Fruit fly (Drosophila melanogaster) whole organism, embryonic: Measurements from ENCODE around the gene temp.

Experiments used
- Adf1 ChIP-seq: fragments of 200-800 bp; sonication (Bioruptor generic); IDR thresholded peaks from 2 replicates; pipeline ENCODE4 v1.3.6; 2022; ENCODE audit warnings: missing biosample characterization, missing genetic modification characterization
- CG2712 ChIP-seq: fragments of 200-800 bp; optimal IDR thresholded peaks from 3 replicates; lab custom pipeline; 2019; ENCODE audit warnings: missing biosample characterization, mild to moderate bottlenecking, missing genetic modification characterization, moderate library complexity
- CG3407 ChIP-seq: fragments of 200-800 bp; sonication (Bioruptor generic); optimal IDR thresholded peaks from 2 replicates; lab custom pipeline; 2018; ENCODE audit warnings: missing biosample characterization, mild to moderate bottlenecking, missing genetic modification characterization
- Dfd ChIP-seq, 2 experiments: fragments of >200 bp; optimal IDR thresholded peaks; 2 replicates each; lab custom pipeline; 2017; ENCODE audit warnings: missing biosample characterization in 2 of 2, missing genetic modification characterization in 2 of 2
- h ChIP-seq: fragments of >200 bp; optimal IDR thresholded peaks from 2 replicates; lab custom pipeline; 2017
- kni ChIP-seq: fragments of 200-800 bp; sonication (Bioruptor generic); optimal IDR thresholded peaks from 3 replicates; lab custom pipeline; 2017; ENCODE audit warnings: mild to moderate bottlenecking, missing biosample characterization, missing genetic modification reagents, missing genetic modification characterization

- TF ChIP-seq h (lab: Kevin White, UChicago) (no peak), kni (GFP tag; lab: Kevin White, UChicago) (no peak), CG2712 (tag; lab: Kevin White, UChicago) (no peak), CG3407 (GFP tag; lab: Kevin White, UChicago) (no peak), Adf1 (GFP tag; lab: Robert Waterston, UW) (no peak), Dfd (GFP tag; optimal IDR thresholded peaks at IDR 0.05; lab: Kevin White, UChicago) (no peak)
These were observed 42.4 kb upstream of the temp start for dm6 chrX:2304514-2305235.
